Worm (Caenorhabditis elegans): ENCODE data around the gene srab-20.
"Not testable (repeated sequence)": the region's sequence is repeated elsewhere in the genome, so short reads cannot be mapped to it uniquely, and the experiment has no call there.

The srab-20 gene

ce11 chrV:3394065-3394464 is 34.7 kb upstream of the srab-20 start:
- TF ChIP-seq ceh-82 (tag; optimal IDR thresholded peaks at IDR 0.05) (no peak), hmg-11 (tag; optimal IDR thresholded peaks at IDR 0.05) (no peak), mdl-1 (tag; optimal IDR thresholded peaks at IDR 0.05) (no peak), sea-2 (GFP tag; optimal IDR thresholded peaks at IDR 0.05) (no peak), ceh-16 (tag; optimal IDR thresholded peaks at IDR 0.05) (no peak), ZK546.5 (tag; optimal IDR thresholded peaks at IDR 0.05) (no peak), lin-15B (tag; optimal IDR thresholded peaks at IDR 0.05) (no peak), eor-1 (tag; optimal IDR thresholded peaks at IDR 0.05) (no peak), nfya-1 (tag; optimal IDR thresholded peaks at IDR 0.05; ENCODE audit: insufficient read depth) (no peak), ztf-4 (tag; optimal IDR thresholded peaks at IDR 0.05) (no peak), fos-1 (tag; optimal IDR thresholded peaks at IDR 0.05) (no peak), nhr-43 (tag; optimal IDR thresholded peaks at IDR 0.05; ENCODE audit: poor library complexity, severe bottlenecking) (no peak), unc-39 (tag; optimal IDR thresholded peaks at IDR 0.05) (no peak), ztf-11 (tag; optimal IDR thresholded peaks at IDR 0.05) (no peak), R02D3.7 (tag; optimal IDR thresholded peaks at IDR 0.05) (no peak), egl-27 (tag; optimal IDR thresholded peaks at IDR 0.05) (no peak), nhr-67 (tag; optimal IDR thresholded peaks at IDR 0.05) (no peak), nhr-28 (tag; optimal IDR thresholded peaks at IDR 0.05) (no peak), elt-3 (tag; optimal IDR thresholded peaks at IDR 0.05) (no peak)

- TF ChIP-seq tbx-2 (tag; optimal IDR thresholded peaks at IDR 0.05) (no peak), aly-2 (tag; optimal IDR thresholded peaks at IDR 0.05) (no peak), skn-1 (tag; optimal IDR thresholded peaks at IDR 0.05) (no peak), nhr-23 (tag; optimal IDR thresholded peaks at IDR 0.05) (no peak), nhr-12 (tag; optimal IDR thresholded peaks at IDR 0.05) (no peak), unc-62 (GFP tag; optimal IDR thresholded peaks at IDR 0.05) (no peak)
Observed at ce11 chrV:3394694-3395240, 34.0 kb upstream of the srab-20 start, which contains the start of gene T20D4.15. TSS of gene T20D4.15 (minus strand) at chrV:3394744.

ce11 chrV:3396765-3397164 is 32.0 kb upstream of the srab-20 start, which contains the start of gene T20D4.12:
TSS of gene T20D4.12 (plus strand) at chrV:3397065.
- TF ChIP-seq ceh-16 (tag; optimal IDR thresholded peaks at IDR 0.05); fkh-10 (GFP tag; optimal IDR thresholded peaks at IDR 0.05); skn-1 (tag; optimal IDR thresholded peaks at IDR 0.05): not testable (repeated sequence)

ce11 chrV:3398314-3398713 is 30.5 kb upstream of the srab-20 start, which contains the start of gene T20D4.11:
TSS of gene T20D4.11 (plus strand) at chrV:3398690.
- TF ChIP-seq nhr-25 (tag; optimal IDR thresholded peaks at IDR 0.05): no peak
- TF ChIP-seq nhr-77 (tag; optimal IDR thresholded peaks at IDR 0.05): no peak
- TF ChIP-seq R02D3.7 (tag; optimal IDR thresholded peaks at IDR 0.05): no peak
- TF ChIP-seq elt-1 (tag; optimal IDR thresholded peaks at IDR 0.05): no peak
- TF ChIP-seq elt-2 (tag; optimal IDR thresholded peaks at IDR 0.05): no peak
- TF ChIP-seq nhr-23 (tag; optimal IDR thresholded peaks at IDR 0.05): no peak
- no peak for TF ChIP-seq unc-62 (GFP tag; optimal IDR thresholded peaks at IDR 0.05)
- no peak for TF ChIP-seq eor-1 (tag; optimal IDR thresholded peaks at IDR 0.05)

ce11 chrV:3399952-3400351 is 28.8 kb upstream of the srab-20 start, which contains the start of gene T20D4.10:
TSS of gene T20D4.10 (plus strand) at chrV:3400252.
- TF ChIP-seq mdl-1, nhr-237, lsy-12 (tag; optimal IDR thresholded peaks at IDR 0.05): not testable (repeated sequence)

ce11 chrV:3408602-3409001 is 20.2 kb upstream of the srab-20 start, which contains the start of gene T20D4.7:
TSS of gene T20D4.7 (plus strand) at chrV:3408902.
- TF ChIP-seq skn-1 (tag; optimal IDR thresholded peaks at IDR 0.05) (no peak), fkh-10 (GFP tag; optimal IDR thresholded peaks at IDR 0.05) (no peak), lsy-12 (tag; optimal IDR thresholded peaks at IDR 0.05) (no peak), aly-2 (tag; optimal IDR thresholded peaks at IDR 0.05) (no peak), nhr-76 (tag; optimal IDR thresholded peaks at IDR 0.05) (no peak), fkh-2 (tag; optimal IDR thresholded peaks at IDR 0.05) (no peak)

Data from whole organism, L3 larva.